Worm (Caenorhabditis elegans): ENCODE data around the gene ZK262.9.
A peak's percentile ranks its signal among the peaks of the same experiment; 100 is the strongest.
"Not testable (repeated sequence)": the region's sequence is repeated elsewhere in the genome, so short reads cannot be mapped to it uniquely, and the experiment has no call there.

ZK262.9 gene

DNA sequence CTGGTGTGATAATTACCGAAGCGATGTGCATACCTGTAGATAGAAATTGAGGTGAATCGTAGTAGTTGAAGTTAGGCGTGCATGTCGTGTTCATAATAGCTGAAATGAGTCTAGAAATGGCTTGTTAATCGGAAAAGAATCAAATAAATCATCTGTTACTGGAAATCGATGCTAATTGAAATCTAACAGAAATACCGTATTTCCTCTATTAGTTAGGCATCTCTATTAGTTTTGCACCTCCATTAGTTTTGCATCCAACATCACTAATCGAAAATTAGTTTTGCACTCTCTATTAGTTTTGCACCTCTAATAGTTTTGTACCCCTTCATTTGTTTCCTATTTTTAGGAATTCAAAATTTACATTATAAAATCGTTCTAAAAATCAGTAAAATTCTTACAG is 34.8 kb upstream of the ZK262.9 start, which contains the start of gene srh-209:
TSS of gene srh-209 (minus strand) at position 101 of the 400 bp plus-strand sequence.
- not testable (repeated sequence) for TF ChIP-seq unc-62 (GFP tag; optimal IDR thresholded peaks at IDR 0.05); tlp-1 (tag; optimal IDR thresholded peaks at IDR 0.05); dsc-1 (tag; optimal IDR thresholded peaks at IDR 0.05)

DNA sequence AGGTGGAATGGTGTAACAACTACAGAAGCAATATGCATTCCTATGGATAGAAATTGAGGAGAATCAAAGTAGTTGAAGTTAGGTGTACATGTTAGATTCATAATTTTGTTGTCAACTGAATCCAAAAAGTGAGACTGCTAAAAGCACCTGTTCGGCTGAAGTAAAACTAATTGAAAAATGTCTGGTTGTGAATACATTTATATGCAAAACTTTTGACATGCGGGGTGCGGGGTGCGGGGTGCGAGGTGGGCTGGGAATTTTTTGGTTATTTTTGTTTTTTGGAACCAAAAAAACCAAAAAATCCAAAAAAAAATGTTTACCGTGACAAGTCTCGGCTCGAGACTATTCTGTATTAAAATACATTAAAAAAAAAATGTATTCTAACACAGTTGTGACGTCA is 29.4 kb upstream of the ZK262.9 start, which contains the start of gene srh-207:
TSS of gene srh-207 (minus strand) at position 101 of the 400 bp plus-strand sequence.
- no peak for TF ChIP-seq egl-27 (tag; optimal IDR thresholded peaks at IDR 0.05)
- TF ChIP-seq pqm-1 (tag; optimal IDR thresholded peaks at IDR 0.05), result no peak
- TF ChIP-seq ztf-11 (tag; optimal IDR thresholded peaks at IDR 0.05), result no peak
- TF ChIP-seq ceh-63 (GFP tag; optimal IDR thresholded peaks at IDR 0.05), result no peak

DNA sequence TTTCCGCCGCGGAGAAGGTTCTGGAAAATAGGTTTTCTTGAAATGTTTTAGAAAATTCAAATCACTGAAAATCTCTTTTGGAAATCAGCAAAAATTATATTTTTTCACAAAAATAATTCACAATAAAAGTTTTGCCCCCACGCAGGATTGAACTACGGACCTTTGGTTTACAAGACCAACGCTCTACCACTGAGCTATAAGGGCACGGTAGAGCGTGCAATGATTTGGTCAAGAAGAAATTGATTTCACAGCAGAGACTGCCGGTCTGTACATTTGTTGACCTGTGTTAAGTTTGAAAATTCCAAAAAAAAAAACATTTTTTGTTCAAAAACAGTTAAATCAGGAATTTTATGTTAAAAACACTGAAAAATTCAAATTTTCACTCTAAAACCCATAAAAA is 27.2 kb upstream of the ZK262.9 start:
- TF ChIP-seq lin-15B (tag; optimal IDR thresholded peaks at IDR 0.05), result no peak
- no peak for TF ChIP-seq efl-1 (optimal IDR thresholded peaks at IDR 0.05)
- TF ChIP-seq efl-1 (GFP tag; optimal IDR thresholded peaks at IDR 0.05 in 1 of 2), result peak in 1 of 2 experiments; percentile 23
- no peak for TF ChIP-seq nhr-90 (tag; optimal IDR thresholded peaks at IDR 0.05; ENCODE audit: poor library complexity)
- TF ChIP-seq skn-1 (tag; optimal IDR thresholded peaks at IDR 0.05), result no peak
- TF ChIP-seq lin-35 (GFP tag; optimal IDR thresholded peaks at IDR 0.05), result peak in 1 of 2 experiments; percentile 2

DNA sequence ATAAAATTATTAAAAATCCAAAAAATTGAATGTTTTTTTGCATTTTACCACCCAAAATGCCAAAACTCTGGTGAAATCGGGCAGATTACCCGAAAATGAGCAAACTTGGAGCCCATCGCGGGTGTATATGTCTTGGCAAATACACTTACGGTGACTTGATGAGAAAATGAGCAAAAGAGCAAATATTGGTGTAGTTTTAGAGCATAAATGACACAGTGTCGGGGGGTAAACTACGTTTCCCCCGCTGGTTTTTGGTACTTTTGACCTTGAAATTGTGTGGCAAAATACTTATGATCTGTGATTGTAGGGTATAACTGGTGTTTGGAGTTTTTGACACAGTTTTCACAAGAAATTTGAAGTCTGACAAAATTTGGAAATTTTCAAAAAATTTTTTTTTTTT is 26.7 kb upstream of the ZK262.9 start, which contains the start of gene ZK262.2:
TSS of gene ZK262.2 (minus strand) at position 101 of the 400 bp plus-strand sequence.
- TF ChIP-seq C34B4.2 (tag; optimal IDR thresholded peaks at IDR 0.05), result no peak

DNA sequence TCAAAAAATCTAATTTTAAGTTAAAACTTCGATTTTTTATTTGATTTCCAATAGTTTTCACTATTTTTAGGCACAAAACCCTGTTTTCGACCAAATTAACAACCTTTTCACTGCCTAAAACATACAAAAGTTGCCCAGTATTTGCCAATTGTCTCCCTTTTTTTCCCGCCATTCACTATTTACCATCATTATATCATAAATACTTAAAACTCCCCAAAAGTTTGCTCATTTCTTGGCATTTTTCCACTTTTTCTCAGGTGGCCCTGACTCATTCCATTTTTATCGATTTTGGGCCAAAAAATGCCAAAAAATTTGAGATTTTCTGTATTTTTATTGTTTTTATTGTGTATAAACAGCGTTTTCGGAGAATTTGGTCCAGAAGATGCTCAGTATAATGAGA is 25.5 kb upstream of the ZK262.9 start, which contains the start of gene txt-8:
TSS of gene txt-8 (plus strand) at position 301 of the 400 bp plus-strand sequence.
- TF ChIP-seq fkh-4 (tag; optimal IDR thresholded peaks at IDR 0.05; ENCODE audit: borderline replicate concordance), result no peak
- no peak for TF ChIP-seq unc-30 (tag; optimal IDR thresholded peaks at IDR 0.05)
- no peak for TF ChIP-seq unc-130 (tag; optimal IDR thresholded peaks at IDR 0.05)
- no peak for TF ChIP-seq lin-39 (tag; optimal IDR thresholded peaks at IDR 0.05)
- no peak for TF ChIP-seq tbx-2 (tag; optimal IDR thresholded peaks at IDR 0.05)
- TF ChIP-seq mab-9 (GFP tag; IDR thresholded peaks at IDR 0.05), result no peak
- no peak for TF ChIP-seq ets-5 (GFP tag; IDR thresholded peaks at IDR 0.05)
- TF ChIP-seq ceh-8 (GFP tag; optimal IDR thresholded peaks at IDR 0.05), result no peak
- no peak for TF ChIP-seq mef-2 (tag; optimal IDR thresholded peaks at IDR 0.05)
- no peak for TF ChIP-seq lin-13 (GFP tag; optimal IDR thresholded peaks at IDR 0.05)
- no peak for TF ChIP-seq zip-4 (GFP tag; optimal IDR thresholded peaks at IDR 0.05)
- no peak for TF ChIP-seq mdl-1 (tag; optimal IDR thresholded peaks at IDR 0.05)
- TF ChIP-seq nhr-47 (tag; optimal IDR thresholded peaks at IDR 0.05), result no peak
- TF ChIP-seq aly-2 (tag; optimal IDR thresholded peaks at IDR 0.05), result no peak
- TF ChIP-seq unc-62 (GFP tag; optimal IDR thresholded peaks at IDR 0.05), result no peak
- TF ChIP-seq zag-1 (tag; optimal IDR thresholded peaks at IDR 0.05), result no peak

DNA sequence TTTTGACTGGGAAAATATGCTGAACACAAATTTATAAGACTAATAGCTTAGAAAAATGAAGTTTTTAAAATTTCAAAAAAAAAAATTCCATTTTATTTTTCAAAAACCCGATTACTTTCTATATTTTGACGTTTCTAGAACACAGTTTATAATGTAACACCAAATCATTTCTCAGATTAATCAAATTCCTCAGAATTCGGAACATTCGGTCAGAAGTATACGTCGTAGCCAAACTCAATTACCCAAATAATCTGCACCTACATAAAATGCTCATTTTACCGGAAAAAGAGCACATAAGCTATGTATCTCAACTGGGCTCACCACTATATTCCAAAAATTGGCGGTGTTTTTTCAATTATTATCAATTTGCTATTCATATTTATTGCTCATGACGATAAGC is 18.8 kb upstream of the ZK262.9 start, which contains the start of gene srj-26:
TSS of gene srj-26 (plus strand) at position 301 of the 400 bp plus-strand sequence.
- TF ChIP-seq grh-1 (GFP tag; IDR thresholded peaks at IDR 0.05) (no peak), ama-1 (optimal IDR thresholded peaks at IDR 0.05) (no peak), lin-15B (tag; optimal IDR thresholded peaks at IDR 0.05) (no peak), mep-1 (tag; optimal IDR thresholded peaks at IDR 0.05) (no peak), efl-3 (GFP tag; optimal IDR thresholded peaks at IDR 0.05) (no peak), sup-37 (GFP tag; optimal IDR thresholded peaks at IDR 0.05) (no peak), jun-1 (tag; optimal IDR thresholded peaks at IDR 0.05) (no peak), mef-2 (tag; optimal IDR thresholded peaks at IDR 0.05) (no peak)

All from whole organism, L1 larva.